Worm (Caenorhabditis elegans): ENCODE data around the gene fbxa-164.

fbxa-164 gene

DNA sequence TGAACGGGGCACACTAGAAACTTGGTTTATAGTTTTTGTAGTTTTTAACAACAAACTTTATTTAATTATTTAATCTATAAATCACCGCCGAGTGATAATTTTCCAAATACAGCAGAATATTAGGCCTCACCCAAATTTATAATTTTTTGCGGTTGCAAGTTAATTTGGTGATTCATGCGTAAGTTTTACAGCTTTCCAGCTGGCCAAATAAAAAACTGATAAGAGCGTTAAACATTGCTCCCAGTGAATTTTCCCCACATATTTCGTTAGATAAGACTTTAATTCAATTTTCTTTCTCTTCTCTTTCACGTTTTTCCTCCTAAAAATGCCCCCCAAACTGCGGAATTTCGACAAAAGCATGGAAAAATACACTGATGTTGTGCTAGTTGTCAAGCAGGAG is 12.4 kb downstream of the fbxa-164 start, which contains the start of gene bath-47:
Gene bath-47, plus strand, starts transcription at position 305 of the 400 bp plus-strand sequence.
- TF ChIP-seq mdl-1 (tag; optimal IDR thresholded peaks at IDR 0.05) (no peak), lir-3 (tag; optimal IDR thresholded peaks at IDR 0.05; ENCODE audit: poor library complexity) (no peak), nhr-237 (tag; optimal IDR thresholded peaks at IDR 0.05) (no peak), sup-37 (GFP tag; optimal IDR thresholded peaks at IDR 0.05) (no peak), nhr-84 (tag; optimal IDR thresholded peaks at IDR 0.05) (no peak), sox-4 (tag; optimal IDR thresholded peaks at IDR 0.05) (no peak), unc-62 (GFP tag; optimal IDR thresholded peaks at IDR 0.05) (no peak), unc-30 (tag; optimal IDR thresholded peaks at IDR 0.05) (no peak), pag-3 (tag; optimal IDR thresholded peaks at IDR 0.05; ENCODE audit: borderline replicate concordance, insufficient read depth) (no peak), ceh-8 (GFP tag; optimal IDR thresholded peaks at IDR 0.05) (no peak), alr-1 (tag; optimal IDR thresholded peaks at IDR 0.05; ENCODE audit: borderline replicate concordance) (no peak), lin-39 (tag; optimal IDR thresholded peaks at IDR 0.05) (no peak), lsy-2 (tag; optimal IDR thresholded peaks at IDR 0.05) (no peak), F16B12.6 (tag; optimal IDR thresholded peaks at IDR 0.05) (no peak), fkh-10 (GFP tag; optimal IDR thresholded peaks at IDR 0.05) (no peak), lin-35 (GFP tag; optimal IDR thresholded peaks at IDR 0.05) (no peak), nhr-90 (tag; optimal IDR thresholded peaks at IDR 0.05; ENCODE audit: poor library complexity) (no peak), fos-1 (tag; optimal IDR thresholded peaks at IDR 0.05) (no peak)

DNA sequence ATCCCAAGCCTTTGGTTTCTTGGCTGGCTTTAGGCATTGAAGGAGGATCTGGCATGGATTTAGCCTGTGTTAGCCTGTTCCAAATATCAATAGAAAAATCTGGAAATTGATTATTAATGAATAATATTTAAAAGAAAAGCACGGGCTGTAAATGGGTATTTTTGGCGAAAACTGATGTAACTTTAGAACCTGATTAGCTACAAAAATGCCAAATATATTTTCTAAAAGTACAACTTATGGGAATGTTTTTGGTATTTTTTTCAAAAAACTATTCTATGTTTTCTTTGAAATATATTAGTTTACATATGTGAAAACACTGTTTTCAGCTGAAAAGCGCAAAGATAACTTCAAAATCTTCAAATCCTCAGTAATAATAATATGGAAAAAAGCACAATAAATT is 13.2 kb downstream of the fbxa-164 start, which contains the start of gene bath-26:
Gene bath-26, minus strand, starts transcription at position 101 of the 400 bp plus-strand sequence.
- TF ChIP-seq ceh-8 (GFP tag; optimal IDR thresholded peaks at IDR 0.05) (no peak), snu-23 (GFP tag; optimal IDR thresholded peaks at IDR 0.05) (no peak), nhr-47 (tag; optimal IDR thresholded peaks at IDR 0.05) (no peak), nhr-12 (tag; optimal IDR thresholded peaks at IDR 0.05) (no peak), fkh-10 (GFP tag; optimal IDR thresholded peaks at IDR 0.05) (no peak), sox-4 (tag; optimal IDR thresholded peaks at IDR 0.05) (no peak)

DNA sequence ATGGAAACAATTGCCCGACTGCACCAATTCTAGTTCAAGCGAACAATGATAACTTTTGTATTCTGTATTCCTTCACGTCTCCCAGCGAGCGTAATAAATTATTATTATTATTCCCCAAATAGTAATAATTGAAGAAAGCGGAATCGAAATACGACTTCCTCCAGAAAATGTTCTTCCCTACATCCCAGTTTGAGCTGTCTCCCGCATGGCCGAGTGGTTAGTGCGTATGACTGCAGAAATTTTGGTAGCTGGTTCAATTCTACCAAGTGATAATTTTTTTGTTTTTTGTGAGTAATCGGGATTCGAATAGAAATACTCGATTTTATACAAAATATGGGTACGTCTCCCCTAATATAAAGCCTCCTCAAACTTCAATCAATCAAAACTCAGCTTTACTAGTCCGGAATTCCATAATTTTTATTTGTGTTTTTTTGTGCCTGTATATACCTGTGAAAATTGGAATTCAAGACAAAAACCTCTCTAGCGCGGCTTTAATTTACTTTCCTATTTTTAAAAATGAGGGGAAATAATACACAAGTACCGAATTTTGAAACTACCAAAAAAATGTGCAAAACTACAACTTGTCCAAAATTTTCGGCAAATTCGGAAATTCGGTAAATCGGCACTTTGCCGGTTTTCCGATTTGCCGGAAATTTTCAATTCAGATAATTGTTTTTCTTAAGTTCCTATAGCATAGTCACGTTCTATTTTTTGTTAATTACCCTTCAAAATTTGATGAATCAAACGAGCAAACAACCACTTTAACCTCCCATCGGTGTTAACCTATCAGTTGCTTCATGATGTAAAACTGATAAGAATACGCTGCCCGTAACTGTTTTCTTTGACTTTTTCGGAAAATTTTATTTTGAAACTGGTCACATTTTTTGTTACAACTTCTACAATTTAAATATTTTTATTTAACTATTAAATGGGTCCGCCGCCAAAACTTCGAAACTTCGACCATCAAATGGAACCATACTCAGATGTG is 16.5 kb downstream of the fbxa-164 start, which contains the start of gene bath-46:
Gene bath-46, plus strand, starts transcription at position 806 of the 988 bp plus-strand sequence.
- TF ChIP-seq ceh-63 (GFP tag; optimal IDR thresholded peaks at IDR 0.05), result no peak
- no peak for TF ChIP-seq irx-1 (tag; optimal IDR thresholded peaks at IDR 0.05)
- TF ChIP-seq swsn-7 (tag; optimal IDR thresholded peaks at IDR 0.05), result no peak
- peak; percentile 67 for TF ChIP-seq elt-2 (tag; optimal IDR thresholded peaks at IDR 0.05)
- no peak for TF ChIP-seq nhr-90 (tag; optimal IDR thresholded peaks at IDR 0.05; ENCODE audit: poor library complexity)
- no peak for TF ChIP-seq isw-1 (GFP tag; IDR thresholded peaks at IDR 0.05)
- TF ChIP-seq fkh-10 (GFP tag; optimal IDR thresholded peaks at IDR 0.05), result no peak

DNA sequence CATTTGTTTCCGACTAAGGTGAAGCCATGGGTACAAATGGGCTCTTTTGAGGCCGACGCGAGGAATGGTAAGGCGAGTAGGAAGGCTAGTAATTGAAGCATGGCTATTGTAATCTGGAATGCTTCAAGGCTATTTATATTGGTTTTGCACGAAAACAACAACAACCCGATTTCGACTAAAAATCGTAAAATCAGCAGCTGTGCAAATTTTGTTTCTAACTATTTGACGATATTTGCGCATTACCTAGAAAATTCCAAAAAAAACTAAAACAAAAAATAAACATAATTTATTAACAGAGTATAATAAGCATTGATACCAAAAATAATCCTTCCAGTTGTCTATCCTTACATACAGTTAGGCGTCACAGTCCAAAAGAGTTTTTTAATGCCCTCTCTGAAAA is 18.7 kb downstream of the fbxa-164 start, which contains the start of gene clec-20:
Gene clec-20, minus strand, starts transcription at position 101 of the 400 bp plus-strand sequence.
- no peak for TF ChIP-seq hlh-17 (GFP tag; optimal IDR thresholded peaks at IDR 0.05; ENCODE audit: borderline replicate concordance)
- no peak for TF ChIP-seq alr-1 (tag; optimal IDR thresholded peaks at IDR 0.05; ENCODE audit: borderline replicate concordance)
- no peak for TF ChIP-seq zip-4 (GFP tag; optimal IDR thresholded peaks at IDR 0.05)
- TF ChIP-seq nhr-237 (tag; optimal IDR thresholded peaks at IDR 0.05), result no peak
- no peak for TF ChIP-seq C04F5.9 (tag; optimal IDR thresholded peaks at IDR 0.05)
- TF ChIP-seq egl-13 (tag; optimal IDR thresholded peaks at IDR 0.05), result no peak
- TF ChIP-seq snpc-4 (tag; optimal IDR thresholded peaks at IDR 0.05), result no peak
- TF ChIP-seq ceh-63 (GFP tag; optimal IDR thresholded peaks at IDR 0.05), result no peak
- no peak for TF ChIP-seq hlh-4 (tag; optimal IDR thresholded peaks at IDR 0.05)
- no peak for TF ChIP-seq sptf-1 (tag; optimal IDR thresholded peaks at IDR 0.05)
- TF ChIP-seq pqm-1 (tag; optimal IDR thresholded peaks at IDR 0.05), result no peak
- TF ChIP-seq ztf-4 (tag; optimal IDR thresholded peaks at IDR 0.05), result no peak
- no peak for TF ChIP-seq hpl-2 (GFP tag; optimal IDR thresholded peaks at IDR 0.05)

All from whole organism, L1 larva.